Worm (Caenorhabditis elegans): ENCODE data around the gene pat-2.

DNA sequence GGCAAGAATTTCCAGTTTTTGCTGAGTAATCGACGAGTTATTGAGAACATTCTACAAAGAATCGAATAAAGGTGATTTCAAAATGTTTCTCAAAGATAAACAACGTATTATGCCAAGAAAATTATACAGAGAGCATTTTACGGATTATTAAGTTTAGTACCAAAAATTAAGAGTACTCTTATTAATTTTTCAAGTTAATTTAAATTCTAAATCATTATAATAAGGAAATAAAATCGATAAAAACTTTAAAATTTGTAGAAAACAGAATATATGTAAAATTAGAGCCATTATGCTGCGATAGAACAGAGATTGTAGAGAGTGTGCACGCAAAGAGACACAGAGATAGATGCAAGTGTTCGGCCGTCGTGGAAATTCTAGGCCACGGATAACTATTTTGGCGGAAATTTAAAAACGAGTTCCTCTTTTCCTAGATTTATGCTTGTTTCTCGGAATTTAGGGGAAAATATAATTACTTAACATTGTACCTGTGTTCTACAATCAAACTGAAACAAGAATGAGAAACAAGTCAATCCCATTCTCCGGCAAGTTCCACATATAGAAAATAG is 31.9 kb downstream of the pat-2 start, which contains the start of gene F44E2.9:
- TF ChIP-seq lsy-2 (tag; optimal IDR thresholded peaks at IDR 0.05) (peak; percentile 45 to 84), egl-27 (tag; optimal IDR thresholded peaks at IDR 0.05) (no peak), R02D3.7 (tag; optimal IDR thresholded peaks at IDR 0.05) (no peak), nhr-25 (tag; optimal IDR thresholded peaks at IDR 0.05) (no peak), ama-1 (optimal IDR thresholded peaks at IDR 0.05) (no peak), ceh-82 (tag; optimal IDR thresholded peaks at IDR 0.05) (no peak), unc-62 (GFP tag; optimal IDR thresholded peaks at IDR 0.05) (no peak), blmp-1 (tag; optimal IDR thresholded peaks at IDR 0.05; ENCODE audit: insufficient read depth) (no peak), dmd-4 (tag; optimal IDR thresholded peaks at IDR 0.05) (no peak)
